Worm (Caenorhabditis elegans): ENCODE measurements around the gene twk-25.

Gene twk-25

ce11 chrIV:11491422-11491821 lies 13.1 kb upstream of the twk-25 start:
- TF ChIP-seq R02D3.7 (tag; optimal IDR thresholded peaks at IDR 0.05) = no peak
- TF ChIP-seq aly-2 (tag; optimal IDR thresholded peaks at IDR 0.05) = no peak
- peak; percentile 47 for TF ChIP-seq nhr-21 (tag; optimal IDR thresholded peaks at IDR 0.05)
- TF ChIP-seq blmp-1 (tag; optimal IDR thresholded peaks at IDR 0.05; ENCODE audit: insufficient read depth) = peak; percentile 77
- no peak for TF ChIP-seq ceh-16 (tag; optimal IDR thresholded peaks at IDR 0.05)
- TF ChIP-seq ztf-1 (GFP tag; conservative IDR thresholded peaks at IDR 0.05) = no peak
- no peak for TF ChIP-seq peb-1 (tag; optimal IDR thresholded peaks at IDR 0.05)
- TF ChIP-seq crh-2 (tag; optimal IDR thresholded peaks at IDR 0.05) = no peak
- no peak for TF ChIP-seq nhr-77 (tag; optimal IDR thresholded peaks at IDR 0.05)
- no peak for TF ChIP-seq nhr-237 (tag; optimal IDR thresholded peaks at IDR 0.05)
- no peak for TF ChIP-seq nhr-23 (tag; optimal IDR thresholded peaks at IDR 0.05)
- no peak for TF ChIP-seq unc-62 (GFP tag; optimal IDR thresholded peaks at IDR 0.05)
- peak; percentile 17 for TF ChIP-seq ztf-4 (tag; optimal IDR thresholded peaks at IDR 0.05)
- TF ChIP-seq lin-13 (GFP tag; optimal IDR thresholded peaks at IDR 0.05) = no peak
- peak; percentile 11 for TF ChIP-seq nhr-129 (tag; optimal IDR thresholded peaks at IDR 0.05)
- no peak for TF ChIP-seq ZK546.5 (tag; optimal IDR thresholded peaks at IDR 0.05)
- TF ChIP-seq gmeb-1 (tag; optimal IDR thresholded peaks at IDR 0.05) = no peak
- no peak for TF ChIP-seq mdl-1 (tag; optimal IDR thresholded peaks at IDR 0.05)
- TF ChIP-seq fos-1 (tag; optimal IDR thresholded peaks at IDR 0.05) = peak; percentile 56
- TF ChIP-seq lin-11 (tag; optimal IDR thresholded peaks at IDR 0.05) = no peak
- TF ChIP-seq egl-27 (tag; optimal IDR thresholded peaks at IDR 0.05) = no peak
- no peak for TF ChIP-seq elt-1 (tag; optimal IDR thresholded peaks at IDR 0.05)
- TF ChIP-seq sma-3 (GFP tag; optimal IDR thresholded peaks at IDR 0.05) = peak; percentile 70
- TF ChIP-seq alr-1 (tag; optimal IDR thresholded peaks at IDR 0.05) = no peak
- no peak for TF ChIP-seq ztf-11 (tag; optimal IDR thresholded peaks at IDR 0.05)
- no peak for TF ChIP-seq dmd-4 (tag; optimal IDR thresholded peaks at IDR 0.05)
- no peak for TF ChIP-seq ama-1 (optimal IDR thresholded peaks at IDR 0.05)
- TF ChIP-seq nhr-25 (tag; optimal IDR thresholded peaks at IDR 0.05) = peak; percentile 78
- no peak for TF ChIP-seq snpc-4 (tag; optimal IDR thresholded peaks at IDR 0.05)
- TF ChIP-seq sma-9 (GFP tag; optimal IDR thresholded peaks at IDR 0.05) = peak; percentile 32
- no peak for TF ChIP-seq sma-9 (tag; optimal IDR thresholded peaks at IDR 0.05)
- no peak for TF ChIP-seq F13H6.1 (tag; optimal IDR thresholded peaks at IDR 0.05)
- TF ChIP-seq sem-4 (tag; optimal IDR thresholded peaks at IDR 0.05) = no peak
- no peak for TF ChIP-seq ceh-82 (tag; optimal IDR thresholded peaks at IDR 0.05)
- no peak for TF ChIP-seq zag-1 (tag; optimal IDR thresholded peaks at IDR 0.05)
- TF ChIP-seq elt-3 (tag; optimal IDR thresholded peaks at IDR 0.05) = no peak
- TF ChIP-seq Y55F3AM.14 (GFP tag; optimal IDR thresholded peaks at IDR 0.05) = peak; percentile 41
- TF ChIP-seq nhr-6 (tag; optimal IDR thresholded peaks at IDR 0.05) = no peak
- no peak for TF ChIP-seq unc-39 (tag; optimal IDR thresholded peaks at IDR 0.05)
- no peak for TF ChIP-seq lsy-2 (tag; optimal IDR thresholded peaks at IDR 0.05)
- no peak for TF ChIP-seq mbf-1 (tag; optimal IDR thresholded peaks at IDR 0.05)
- no peak for TF ChIP-seq mab-5 (tag; optimal IDR thresholded peaks at IDR 0.05)
- no peak for TF ChIP-seq lin-39 (tag; optimal IDR thresholded peaks at IDR 0.05)
- TF ChIP-seq nhr-10 (tag; optimal IDR thresholded peaks at IDR 0.05) = no peak

ce11 chrIV:11492345-11492744 lies 12.2 kb upstream of the twk-25 start:
- no peak for TF ChIP-seq ztf-11 (tag; optimal IDR thresholded peaks at IDR 0.05)
- TF ChIP-seq lin-39 (tag; optimal IDR thresholded peaks at IDR 0.05) = no peak
- TF ChIP-seq ztf-1 (GFP tag; conservative IDR thresholded peaks at IDR 0.05) = no peak
- TF ChIP-seq elt-1 (tag; optimal IDR thresholded peaks at IDR 0.05) = no peak
- no peak for TF ChIP-seq gmeb-1 (tag; optimal IDR thresholded peaks at IDR 0.05)
- TF ChIP-seq nhr-237 (tag; optimal IDR thresholded peaks at IDR 0.05) = no peak
- no peak for TF ChIP-seq sma-3 (GFP tag; optimal IDR thresholded peaks at IDR 0.05)
- TF ChIP-seq ZK546.5 (tag; optimal IDR thresholded peaks at IDR 0.05) = no peak
- no peak for TF ChIP-seq nhr-23 (tag; optimal IDR thresholded peaks at IDR 0.05)
- TF ChIP-seq nhr-77 (tag; optimal IDR thresholded peaks at IDR 0.05) = no peak
- no peak for TF ChIP-seq ceh-82 (tag; optimal IDR thresholded peaks at IDR 0.05)
- no peak for TF ChIP-seq dmd-4 (tag; optimal IDR thresholded peaks at IDR 0.05)
- no peak for TF ChIP-seq ceh-16 (tag; optimal IDR thresholded peaks at IDR 0.05)
